Worm (Caenorhabditis elegans) whole organism, L3 larva: ENCODE measurements around the gene ceh-30.
A peak's percentile ranks its signal among the peaks of the same experiment; 100 is the strongest.

ENCODE experiments used
- ZK546.5 ChIP-seq: sonication (generic microtip); optimal IDR thresholded peaks from 2 replicates; lab custom pipeline; 2017; ENCODE audit warnings: missing biosample characterization, missing genetic modification characterization
- ama-1 ChIP-seq: fragments of 150-350 bp; optimal IDR thresholded peaks from 2 replicates; lab custom pipeline; 2018
- ceh-16 ChIP-seq: sonication (generic microtip); optimal IDR thresholded peaks from 2 replicates; lab custom pipeline; 2017; ENCODE audit warnings: missing biosample characterization, missing genetic modification characterization
- ceh-82 ChIP-seq: fragments of 150-350 bp; optimal IDR thresholded peaks from 2 replicates; lab custom pipeline; 2014; ENCODE audit warnings: missing biosample characterization, missing genetic modification characterization
- ceh-9 ChIP-seq: sonication (generic microtip); optimal IDR thresholded peaks from 2 replicates; lab custom pipeline; 2018; ENCODE audit warnings: missing biosample characterization, missing genetic modification characterization
- daf-12 ChIP-seq: fragments of 150-350 bp; optimal IDR thresholded peaks from 2 replicates; lab custom pipeline; 2014; ENCODE audit warnings: missing biosample characterization, missing genetic modification reagents, missing genetic modification characterization
- egl-27 ChIP-seq: sonication (generic microtip); optimal IDR thresholded peaks from 4 replicates; lab custom pipeline; 2017; ENCODE audit warnings: missing biosample characterization, missing genetic modification reagents, missing genetic modification characterization
- elt-1 ChIP-seq: fragments of 150-350 bp; optimal IDR thresholded peaks from 2 replicates; lab custom pipeline; 2014; ENCODE audit warnings: missing biosample characterization, missing genetic modification characterization
- elt-2 ChIP-seq: sonication (generic microtip); optimal IDR thresholded peaks from 2 replicates; lab custom pipeline; 2016; ENCODE audit warnings: missing genetic modification reagents, mild to moderate bottlenecking, missing genetic modification characterization, missing compliant biosample characterization
- elt-3 ChIP-seq, 3 experiments: fragments of 150-350 bp in 1 of 3; sonication (generic microtip) in 2 of 3; optimal IDR thresholded peaks; 2 replicates in 2 of 3; 4 replicates in 1 of 3; lab custom pipeline; 2014 to 2017; ENCODE audit warnings: missing biosample characterization in 3 of 3, missing genetic modification characterization in 3 of 3
- eor-1 ChIP-seq, 2 experiments: fragments of 150-350 bp; optimal IDR thresholded peaks; 2 replicates each; lab custom pipeline; 2014 to 2018; ENCODE audit warnings: missing biosample characterization in 2 of 2, missing genetic modification characterization in 2 of 2
- fkh-10 ChIP-seq: sonication (generic microtip); optimal IDR thresholded peaks from 2 replicates; lab custom pipeline; 2017; ENCODE audit warnings: missing biosample characterization, missing genetic modification reagents, missing genetic modification characterization
- fos-1 ChIP-seq: fragments of 150-350 bp; optimal IDR thresholded peaks from 2 replicates; lab custom pipeline; 2014; ENCODE audit warnings: missing biosample characterization, missing genetic modification characterization
- jun-1 ChIP-seq: fragments of 150-350 bp; optimal IDR thresholded peaks from 2 replicates; lab custom pipeline; 2014; ENCODE audit warnings: missing biosample characterization, missing genetic modification reagents, missing genetic modification characterization
- lin-15B ChIP-seq: fragments of 150-350 bp; optimal IDR thresholded peaks from 2 replicates; lab custom pipeline; 2014; ENCODE audit warnings: missing biosample characterization, missing genetic modification characterization
- lin-39 ChIP-seq: fragments of 150-350 bp; optimal IDR thresholded peaks from 2 replicates; lab custom pipeline; 2018; ENCODE audit warnings: missing biosample characterization, missing genetic modification reagents, missing genetic modification characterization
- lsy-12 ChIP-seq: sonication (generic microtip); optimal IDR thresholded peaks from 2 replicates; lab custom pipeline; 2016; ENCODE audit warnings: mild to moderate bottlenecking, missing genetic modification characterization, missing compliant biosample characterization
- mml-1 ChIP-seq: fragments of 150-350 bp; sonication (generic microtip); optimal IDR thresholded peaks from 3 replicates; lab custom pipeline; 2014; ENCODE audit warnings: missing biosample characterization, missing genetic modification characterization
- nfya-1 ChIP-seq: sonication (generic microtip); optimal IDR thresholded peaks from 2 replicates; lab custom pipeline; 2017; ENCODE audit warnings: missing genetic modification characterization, mild to moderate bottlenecking, missing compliant biosample characterization, antibody characterized with exemption, moderate library complexity; ENCODE audit not compliant: insufficient read depth
- nhr-11 ChIP-seq: fragments of 150-350 bp; optimal IDR thresholded peaks from 2 replicates; lab custom pipeline; 2014; ENCODE audit warnings: missing biosample characterization, missing genetic modification characterization
- nhr-12 ChIP-seq: fragments of 150-350 bp; optimal IDR thresholded peaks from 2 replicates; lab custom pipeline; 2014; ENCODE audit warnings: missing biosample characterization, missing genetic modification characterization
- nhr-23 ChIP-seq: fragments of 150-350 bp; optimal IDR thresholded peaks from 2 replicates; lab custom pipeline; 2014; ENCODE audit warnings: missing biosample characterization, missing genetic modification reagents, missing genetic modification characterization
- nhr-25 ChIP-seq: sonication (generic microtip); optimal IDR thresholded peaks from 2 replicates; lab custom pipeline; 2017; ENCODE audit warnings: missing biosample characterization, missing genetic modification characterization
- nhr-28 ChIP-seq: fragments of 150-350 bp; optimal IDR thresholded peaks from 2 replicates; lab custom pipeline; 2014; ENCODE audit warnings: missing biosample characterization, missing genetic modification characterization
- nhr-67 ChIP-seq: fragments of 150-350 bp; optimal IDR thresholded peaks from 2 replicates; lab custom pipeline; 2014; ENCODE audit warnings: missing biosample characterization, missing genetic modification characterization
- nhr-76 ChIP-seq: fragments of 150-350 bp; sonication (generic microtip); optimal IDR thresholded peaks from 5 replicates; lab custom pipeline; 2014; ENCODE audit warnings: missing biosample characterization, missing genetic modification characterization
- nhr-77 ChIP-seq: fragments of 150-350 bp; optimal IDR thresholded peaks from 2 replicates; lab custom pipeline; 2014; ENCODE audit warnings: missing biosample characterization, missing genetic modification characterization
- pqm-1 ChIP-seq: fragments of 150-350 bp; optimal IDR thresholded peaks from 2 replicates; lab custom pipeline; 2017; ENCODE audit warnings: missing biosample characterization, missing genetic modification characterization, inconsistent platforms
- sea-2 ChIP-seq: fragments of 150-350 bp; sonication (generic microtip); optimal IDR thresholded peaks from 4 replicates; lab custom pipeline; 2014; ENCODE audit warnings: missing biosample characterization, missing genetic modification reagents, missing genetic modification characterization
- skn-1 ChIP-seq: fragments of 150-350 bp; optimal IDR thresholded peaks from 2 replicates; lab custom pipeline; 2014; ENCODE audit warnings: missing biosample characterization, missing genetic modification characterization
- unc-39 ChIP-seq: sonication (generic microtip); optimal IDR thresholded peaks from 4 replicates; lab custom pipeline; 2017; ENCODE audit warnings: missing biosample characterization, missing genetic modification characterization
- unc-62 ChIP-seq: fragments of 150-350 bp; sonication (generic microtip); optimal IDR thresholded peaks from 4 replicates; lab custom pipeline; 2014; ENCODE audit warnings: missing biosample characterization, missing genetic modification reagents, missing genetic modification characterization
- ztf-11 ChIP-seq: fragments of 150-350 bp; optimal IDR thresholded peaks from 2 replicates; lab custom pipeline; 2014; ENCODE audit warnings: missing biosample characterization, missing genetic modification characterization
- ztf-4 ChIP-seq: fragments of 150-350 bp; optimal IDR thresholded peaks from 2 replicates; lab custom pipeline; 2014; ENCODE audit warnings: missing biosample characterization, missing genetic modification characterization

ceh-30 gene

ce11 chrX:3024637-3025113 is 38.7 kb upstream of the ceh-30 start, which contains the start of gene aqp-7:
aqp-7 (plus strand) TSS chrX:3025063.
- TF ChIP-seq nhr-11 (tag; lab: Kevin White, UChicago) (no peak), sea-2 (GFP tag; lab: Kevin White, UChicago) (no peak), jun-1 (no peak), nhr-76 (tag; lab: Kevin White, UChicago) (no peak), ztf-11 (tag; lab: Kevin White, UChicago) (no peak), mml-1 (tag; lab: Kevin White, UChicago) (no peak), ama-1 (lab: Kevin White, UChicago) (no peak), ceh-9 (tag; lab: Kevin White, UChicago) (no peak), nhr-25 (tag; lab: Kevin White, UChicago) (no peak), lin-39 (peak; percentile 69), ceh-82 (tag; lab: Kevin White, UChicago) (no peak), nhr-67 (tag; lab: Kevin White, UChicago) (no peak), nfya-1 (tag; lab: Kevin White, UChicago) (peak; percentile 16)
- TF ChIP-seq, all 47 proteins: peak for 2

DNA sequence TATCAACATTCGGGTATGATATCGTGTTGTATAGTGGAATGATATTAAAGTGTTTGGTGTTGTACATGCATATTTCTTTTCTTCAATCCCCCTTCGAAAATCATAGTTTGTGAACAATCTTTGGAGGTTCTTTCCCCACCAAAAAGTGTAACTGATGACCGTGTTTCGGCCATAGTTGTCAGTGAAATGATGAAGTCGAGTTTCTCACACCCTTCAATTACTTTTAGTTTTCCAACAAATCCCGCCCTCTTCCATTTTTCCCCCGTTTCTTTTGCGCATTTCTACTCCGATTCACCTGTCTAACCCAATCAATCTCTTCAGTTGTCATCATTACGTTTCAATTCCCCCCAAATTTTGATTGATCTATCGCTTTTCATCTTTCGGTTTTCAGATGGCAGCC is 38.2 kb upstream of the ceh-30 start:
- TF ChIP-seq unc-62 (GFP tag; lab: Kevin White, UChicago), result peak; percentile 70
- no peak for TF ChIP-seq lsy-12 (tag; lab: Kevin White, UChicago)

DNA sequence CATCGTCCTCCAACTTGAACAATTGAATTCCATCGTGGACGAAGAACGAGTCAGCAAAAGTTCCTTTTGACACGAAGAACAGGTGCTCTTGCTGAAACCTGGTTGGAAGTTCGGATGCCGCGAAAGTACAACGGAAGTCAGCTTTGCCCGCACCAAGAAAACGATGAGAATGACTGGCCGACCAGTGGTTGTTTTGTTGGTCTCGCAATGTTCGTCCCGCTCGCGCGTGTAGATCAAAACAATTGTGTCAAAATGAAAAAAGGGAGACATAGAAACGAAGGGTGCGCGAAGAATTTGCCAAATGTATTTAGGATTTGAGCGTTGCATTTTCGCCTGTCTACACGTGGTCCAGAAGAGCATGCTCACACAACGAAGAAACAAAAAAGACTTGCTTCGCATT is 34.3 kb upstream of the ceh-30 start, which contains the start of gene M02F4.1:
M02F4.1 (minus strand) TSS at position 101 of the 400 bp plus-strand sequence.
- TF ChIP-seq nhr-76 (tag; lab: Kevin White, UChicago), result no peak
- no peak for TF ChIP-seq egl-27
- TF ChIP-seq nhr-28 (tag; lab: Kevin White, UChicago), result no peak
- TF ChIP-seq nhr-23 (tag; lab: Kevin White, UChicago), result no peak
- TF ChIP-seq ztf-4, result no peak
- no peak for TF ChIP-seq skn-1 (tag; lab: Kevin White, UChicago)
- TF ChIP-seq lin-15B (tag; lab: Kevin White, UChicago), result no peak
- TF ChIP-seq elt-1 (tag; lab: Kevin White, UChicago), result no peak
- no peak for TF ChIP-seq fkh-10
- TF ChIP-seq daf-12 (tag; lab: Kevin White, UChicago), result no peak
- TF ChIP-seq unc-62 (GFP tag; lab: Kevin White, UChicago), result no peak
- TF ChIP-seq ama-1 (lab: Kevin White, UChicago), result no peak
- no peak for TF ChIP-seq ceh-16 (tag; lab: Kevin White, UChicago)
- TF ChIP-seq nhr-25 (tag; lab: Kevin White, UChicago), result no peak
- TF ChIP-seq sea-2 (GFP tag; lab: Kevin White, UChicago), result no peak
- TF ChIP-seq, all 47 proteins: peak for 0

ce11 chrX:3031484-3031883 is 31.9 kb upstream of the ceh-30 start, which contains the start of gene clec-265:
clec-265 (plus strand) TSS chrX:3031783.
- TF ChIP-seq elt-1 (tag; lab: Kevin White, UChicago) (no peak), nhr-67 (tag; lab: Kevin White, UChicago) (no peak), skn-1 (tag; lab: Kevin White, UChicago) (peak; percentile 37), ZK546.5 (tag; lab: Kevin White, UChicago) (no peak), sea-2 (GFP tag; lab: Kevin White, UChicago) (no peak), pqm-1 (tag; lab: Kevin White, UChicago) (peak; percentile 99), eor-1 (tag; optimal IDR thresholded peaks at IDR 0.05; lab: Kevin White, UChicago) (no peak), nfya-1 (tag; lab: Kevin White, UChicago) (no peak), ceh-82 (tag; lab: Kevin White, UChicago) (no peak), unc-39 (tag; lab: Kevin White, UChicago) (no peak), mml-1 (tag; lab: Kevin White, UChicago) (no peak), elt-2 (tag; lab: Kevin White, UChicago) (peak; percentile 98), daf-12 (tag; lab: Kevin White, UChicago) (no peak), ama-1 (lab: Kevin White, UChicago) (no peak), jun-1 (peak; percentile 61), fos-1 (tag; lab: Kevin White, UChicago) (peak; percentile 63), nhr-77 (tag; lab: Kevin White, UChicago) (no peak), unc-62 (GFP tag; lab: Kevin White, UChicago) (no peak), ceh-16 (tag; lab: Kevin White, UChicago) (no peak), elt-3 (tag; optimal IDR thresholded peaks at IDR 0.05; lab: Kevin White, UChicago) (no peak), nhr-12 (tag; lab: Kevin White, UChicago) (no peak)
